Worm (Caenorhabditis elegans) whole organism, L2 larva: Measurements from ENCODE around the gene mrpl-48.

Experiments
- alr-1 ChIP-seq: fragments of 150-350 bp; optimal IDR thresholded peaks from 2 replicates; lab custom pipeline; 2014; ENCODE audit warnings: missing biosample characterization, missing genetic modification characterization
- blmp-1 ChIP-seq: sonication (generic microtip); optimal IDR thresholded peaks from 2 replicates; lab custom pipeline; 2017; ENCODE audit warnings: missing genetic modification characterization, mild to moderate bottlenecking, missing compliant biosample characterization, antibody characterized with exemption, moderate library complexity; ENCODE audit not compliant: insufficient read depth
- crh-2 ChIP-seq: sonication (generic microtip); optimal IDR thresholded peaks from 2 replicates; lab custom pipeline; 2017; ENCODE audit warnings: missing biosample characterization, missing genetic modification characterization
- mbf-1 ChIP-seq: sonication (generic microtip); optimal IDR thresholded peaks from 2 replicates; lab custom pipeline; 2017; ENCODE audit warnings: missing biosample characterization, missing genetic modification characterization
- nhr-25 ChIP-seq: fragments of 150-350 bp; sonication (generic microtip); optimal IDR thresholded peaks from 3 replicates; lab custom pipeline; 2014; ENCODE audit warnings: missing biosample characterization, missing genetic modification characterization
- unc-62 ChIP-seq: fragments of 150-350 bp; optimal IDR thresholded peaks from 2 replicates; lab custom pipeline; 2014; ENCODE audit warnings: missing biosample characterization, missing genetic modification reagents, missing genetic modification characterization
- zag-1 ChIP-seq: fragments of 150-350 bp; optimal IDR thresholded peaks from 2 replicates; lab custom pipeline; 2014; ENCODE audit warnings: missing biosample characterization, missing genetic modification characterization

DNA sequence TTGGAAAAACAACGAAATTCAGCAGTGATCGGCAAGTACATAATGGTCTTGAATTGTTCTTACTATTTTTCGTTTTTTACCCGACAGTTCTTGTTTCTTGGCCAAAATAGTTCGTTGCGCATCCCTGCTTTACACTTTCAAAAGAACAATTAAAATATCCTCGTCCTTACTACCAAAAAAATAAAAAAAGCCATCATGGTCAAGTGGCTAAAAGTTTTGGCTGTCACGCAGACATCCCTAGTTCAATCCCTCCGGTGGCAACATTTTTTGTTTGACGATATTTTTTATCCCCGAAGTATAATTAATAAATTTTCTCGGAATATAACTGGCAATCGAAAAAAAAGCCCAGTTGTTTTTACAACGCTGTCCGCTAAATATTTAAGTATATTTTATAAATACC is 1.6 kb upstream of the mrpl-48 start:
- TF ChIP-seq nhr-25 (tag; lab: Kevin White, UChicago) (no peak), unc-62 (GFP tag; lab: Kevin White, UChicago) (no peak), alr-1 (tag; lab: Kevin White, UChicago) (no peak), mbf-1 (no peak), blmp-1 (no peak), zag-1 (no peak), crh-2 (no peak)
